Worm (Caenorhabditis elegans): ENCODE data around the gene cal-3.

The cal-3 gene

ce11 chrIV:3817253-3817652 lies 17.7 kb downstream of the cal-3 start:
- TF ChIP-seq ceh-31 (tag; optimal IDR thresholded peaks at IDR 0.05) (no peak), ceh-18 (tag; optimal IDR thresholded peaks at IDR 0.05) (no peak), elt-4 (tag; optimal IDR thresholded peaks at IDR 0.05) (no peak), hlh-30 (tag; optimal IDR thresholded peaks at IDR 0.05; ENCODE audit: insufficient read depth) (no peak), hlh-13 (GFP tag; optimal IDR thresholded peaks at IDR 0.05) (no peak), elt-2 (tag; optimal IDR thresholded peaks at IDR 0.05) (no peak), pag-3 (tag; optimal IDR thresholded peaks at IDR 0.05; ENCODE audit: borderline replicate concordance) (no peak)

- TF ChIP-seq ama-1 (optimal IDR thresholded peaks at IDR 0.05) (no peak), lim-6 (tag; optimal IDR thresholded peaks at IDR 0.05) (no peak), ceh-30 (tag; optimal IDR thresholded peaks at IDR 0.05) (no peak), C38D4.7 (GFP tag; optimal IDR thresholded peaks at IDR 0.05) (no peak), mec-3 (tag; optimal IDR thresholded peaks at IDR 0.05; ENCODE audit: borderline replicate concordance) (no peak), unc-55 (GFP tag; optimal IDR thresholded peaks at IDR 0.05) (no peak)
Observed at ce11 chrIV:3815259-3815644, 19.7 kb downstream of the cal-3 start.

ce11 chrIV:3814553-3815258 lies 20.3 kb downstream of the cal-3 start:
- TF ChIP-seq elt-2 (tag; optimal IDR thresholded peaks at IDR 0.05) (peak; percentile 20), pha-4 (tag; optimal IDR thresholded peaks at IDR 0.05) (no peak)

ce11 chrIV:3812812-3813211 lies 22.2 kb downstream of the cal-3 start:
- TF ChIP-seq nhr-232 (tag; optimal IDR thresholded peaks at IDR 0.05): no peak
- TF ChIP-seq ceh-2 (tag; optimal IDR thresholded peaks at IDR 0.05): no peak
- no peak for TF ChIP-seq ref-2 (tag; optimal IDR thresholded peaks at IDR 0.05)
- no peak for TF ChIP-seq dmd-4 (tag; optimal IDR thresholded peaks at IDR 0.05; ENCODE audit: borderline replicate concordance)
- TF ChIP-seq ceh-6 (GFP tag; optimal IDR thresholded peaks at IDR 0.05): no peak
- TF ChIP-seq hlh-8 (tag; optimal IDR thresholded peaks at IDR 0.05): no peak
- no peak for TF ChIP-seq ets-4 (tag; optimal IDR thresholded peaks at IDR 0.05)
- no peak for TF ChIP-seq dve-1 (tag; optimal IDR thresholded peaks at IDR 0.05)
- TF ChIP-seq C38D4.7 (GFP tag; optimal IDR thresholded peaks at IDR 0.05): no peak
- no peak for TF ChIP-seq ztf-16 (tag; optimal IDR thresholded peaks at IDR 0.05)
- no peak for TF ChIP-seq pqm-1 (tag; optimal IDR thresholded peaks at IDR 0.05)
- TF ChIP-seq fkh-6 (tag; optimal IDR thresholded peaks at IDR 0.05): no peak
- TF ChIP-seq fax-1 (tag; optimal IDR thresholded peaks at IDR 0.05): no peak
- TF ChIP-seq ahr-1 (tag; optimal IDR thresholded peaks at IDR 0.05): no peak
- no peak for TF ChIP-seq tbx-7 (tag; optimal IDR thresholded peaks at IDR 0.05)
- no peak for TF ChIP-seq odd-2 (tag; optimal IDR thresholded peaks at IDR 0.05)

- TF ChIP-seq zip-5 (tag; optimal IDR thresholded peaks at IDR 0.05) (no peak), ttx-3 (tag; optimal IDR thresholded peaks at IDR 0.05) (no peak), ceh-31 (tag; optimal IDR thresholded peaks at IDR 0.05) (peak; percentile 4), ama-1 (optimal IDR thresholded peaks at IDR 0.05) (no peak)
Observed at ce11 chrIV:3807545-3807944, 27.4 kb downstream of the cal-3 start.

ce11 chrIV:3807092-3807491 lies 27.9 kb downstream of the cal-3 start, which contains the start of gene M02B7.7:
Gene M02B7.7, minus strand, starts transcription at chrIV:3807192.
- TF ChIP-seq ceh-2 (tag; optimal IDR thresholded peaks at IDR 0.05) (no peak), syd-9 (tag; optimal IDR thresholded peaks at IDR 0.05) (no peak), F13H6.1 (tag; optimal IDR thresholded peaks at IDR 0.05) (no peak), gmeb-2 (tag; optimal IDR thresholded peaks at IDR 0.05) (no peak), pax-1 (tag; optimal IDR thresholded peaks at IDR 0.05) (no peak), sox-2 (GFP tag; IDR thresholded peaks at IDR 0.05) (no peak), ahr-1 (tag; optimal IDR thresholded peaks at IDR 0.05) (no peak), pha-2 (tag; optimal IDR thresholded peaks at IDR 0.05) (no peak), sdc-2 (tag; optimal IDR thresholded peaks at IDR 0.05) (no peak)

Data from whole organism, late embryonic.